Fruit fly (Drosophila melanogaster): ENCODE measurements around the gene CG10300.

- TF ChIP-seq Clk (GFP tag; optimal IDR thresholded peaks at IDR 0.05) (no peak), tj (GFP tag; optimal IDR thresholded peaks at IDR 0.05) (no peak), pad (GFP tag; optimal IDR thresholded peaks at IDR 0.05) (no peak), cic (GFP tag; optimal IDR thresholded peaks at IDR 0.05) (no peak), Crg-1 (GFP tag; optimal IDR thresholded peaks at IDR 0.05) (no peak), ovo (GFP tag; optimal IDR thresholded peaks at IDR 0.05) (no peak), bab1 (GFP tag; optimal IDR thresholded peaks at IDR 0.05) (no peak)
These were observed 19.1 kb downstream of the CG10300 start for dm6 chr3R:23730472-23730801.
